Worm (Caenorhabditis elegans): Measurements from ENCODE around the gene unc-83.

The unc-83 gene

ce11 chrV:6441613-6442012 is 23.3 kb upstream of the unc-83 start, which contains the start of gene T05H4.15:
TSS of gene T05H4.15 (minus strand) at chrV:6441713.
- TF ChIP-seq fkh-10 (GFP tag; optimal IDR thresholded peaks at IDR 0.05): no peak
- TF ChIP-seq ztf-4 (tag; optimal IDR thresholded peaks at IDR 0.05): no peak
- TF ChIP-seq nhr-77 (tag; optimal IDR thresholded peaks at IDR 0.05): no peak
- no peak for TF ChIP-seq R02D3.7 (tag; optimal IDR thresholded peaks at IDR 0.05)
- no peak for TF ChIP-seq fkh-2 (tag; optimal IDR thresholded peaks at IDR 0.05)
- no peak for TF ChIP-seq skn-1 (tag; optimal IDR thresholded peaks at IDR 0.05)
- TF ChIP-seq unc-39 (tag; optimal IDR thresholded peaks at IDR 0.05): no peak
- no peak for TF ChIP-seq elt-2 (tag; optimal IDR thresholded peaks at IDR 0.05)
- TF ChIP-seq nhr-43 (tag; optimal IDR thresholded peaks at IDR 0.05; ENCODE audit: poor library complexity, severe bottlenecking): no peak
- TF ChIP-seq elt-3 (tag; optimal IDR thresholded peaks at IDR 0.05): no peak
- TF ChIP-seq eor-1 (tag; optimal IDR thresholded peaks at IDR 0.05): no peak
- TF ChIP-seq snpc-4 (tag; optimal IDR thresholded peaks at IDR 0.05): no peak
- no peak for TF ChIP-seq lin-15B (tag; optimal IDR thresholded peaks at IDR 0.05)
- TF ChIP-seq nhr-11 (tag; optimal IDR thresholded peaks at IDR 0.05): no peak
- no peak for TF ChIP-seq nhr-67 (tag; optimal IDR thresholded peaks at IDR 0.05)

ce11 chrV:6442037-6442436 is 22.8 kb upstream of the unc-83 start, which contains the start of gene T05H4.3:
TSS of gene T05H4.3 (plus strand) at chrV:6442337.
- no peak for TF ChIP-seq ceh-82 (tag; optimal IDR thresholded peaks at IDR 0.05)
- no peak for TF ChIP-seq unc-39 (tag; optimal IDR thresholded peaks at IDR 0.05)
- TF ChIP-seq zag-1 (tag; optimal IDR thresholded peaks at IDR 0.05): no peak
- no peak for TF ChIP-seq eor-1 (tag; optimal IDR thresholded peaks at IDR 0.05)
- TF ChIP-seq nhr-28 (tag; optimal IDR thresholded peaks at IDR 0.05): no peak
- TF ChIP-seq skn-1 (tag; optimal IDR thresholded peaks at IDR 0.05): no peak
- TF ChIP-seq R02D3.7 (tag; optimal IDR thresholded peaks at IDR 0.05): no peak
- no peak for TF ChIP-seq nhr-77 (tag; optimal IDR thresholded peaks at IDR 0.05)
- no peak for TF ChIP-seq elt-1 (tag; optimal IDR thresholded peaks at IDR 0.05)
- no peak for TF ChIP-seq elt-2 (tag; optimal IDR thresholded peaks at IDR 0.05)
- TF ChIP-seq ceh-9 (tag; optimal IDR thresholded peaks at IDR 0.05): no peak
- TF ChIP-seq nhr-43 (tag; optimal IDR thresholded peaks at IDR 0.05; ENCODE audit: poor library complexity, severe bottlenecking): no peak
- no peak for TF ChIP-seq sea-2 (GFP tag; optimal IDR thresholded peaks at IDR 0.05)
- TF ChIP-seq ama-1 (optimal IDR thresholded peaks at IDR 0.05): no peak
- no peak for TF ChIP-seq nhr-23 (tag; optimal IDR thresholded peaks at IDR 0.05)
- TF ChIP-seq nhr-12 (tag; optimal IDR thresholded peaks at IDR 0.05): no peak

ce11 chrV:6448356-6448755 is 16.5 kb upstream of the unc-83 start, which contains the start of gene fbxa-196:
TSS of gene fbxa-196 (plus strand) at chrV:6448656.
- TF ChIP-seq fos-1 (tag; optimal IDR thresholded peaks at IDR 0.05): no peak
- no peak for TF ChIP-seq tbx-2 (tag; optimal IDR thresholded peaks at IDR 0.05)
- no peak for TF ChIP-seq jun-1 (tag; optimal IDR thresholded peaks at IDR 0.05)
- TF ChIP-seq sea-2 (GFP tag; optimal IDR thresholded peaks at IDR 0.05): no peak
- no peak for TF ChIP-seq elt-2 (tag; optimal IDR thresholded peaks at IDR 0.05)
- no peak for TF ChIP-seq nhr-67 (tag; optimal IDR thresholded peaks at IDR 0.05)
- no peak for TF ChIP-seq nhr-12 (tag; optimal IDR thresholded peaks at IDR 0.05)
- TF ChIP-seq mml-1 (tag; optimal IDR thresholded peaks at IDR 0.05): no peak
- no peak for TF ChIP-seq ceh-9 (tag; optimal IDR thresholded peaks at IDR 0.05)

- TF ChIP-seq pha-4 (tag; optimal IDR thresholded peaks at IDR 0.05): peak; percentile 86
- no peak for TF ChIP-seq nhr-28 (tag; optimal IDR thresholded peaks at IDR 0.05)
- TF ChIP-seq elt-2 (tag; optimal IDR thresholded peaks at IDR 0.05): peak; percentile 73
Measured at ce11 chrV:6450129-6451011, 14.5 kb upstream of the unc-83 start, which contains the start of gene acl-8. TSS of gene acl-8 (plus strand) at chrV:6450870.

- no peak for TF ChIP-seq egl-5 (tag; optimal IDR thresholded peaks at IDR 0.05)
- no peak for TF ChIP-seq mdl-1 (tag; optimal IDR thresholded peaks at IDR 0.05)
- TF ChIP-seq pqm-1 (tag; optimal IDR thresholded peaks at IDR 0.05): no peak
- no peak for TF ChIP-seq elt-1 (tag; optimal IDR thresholded peaks at IDR 0.05)
- no peak for TF ChIP-seq elt-3 (tag; optimal IDR thresholded peaks at IDR 0.05)
Measured at ce11 chrV:6453122-6453521, 11.7 kb upstream of the unc-83 start, which contains the start of gene acl-9. TSS of gene acl-9 (plus strand) at chrV:6453226.
